Worm (Caenorhabditis elegans) whole organism, early embryonic: Measurements from ENCODE around the gene atp-5.

Source experiments
- aly-1 ChIP-seq: sonication (generic microtip); optimal IDR thresholded peaks from 2 replicates; lab custom pipeline; 2016; ENCODE audit warnings: missing genetic modification characterization, missing compliant biosample characterization
- ama-1 ChIP-seq: fragments of 150-350 bp; optimal IDR thresholded peaks from 2 replicates; lab custom pipeline; 2014
- ceh-13 ChIP-seq: fragments of 200-800 bp; sonication (Bioruptor generic); optimal IDR thresholded peaks from 2 replicates; lab custom pipeline; 2018; ENCODE audit warnings: mild to moderate bottlenecking, missing genetic modification characterization, missing compliant biosample characterization
- ceh-36 ChIP-seq: sonication (generic microtip); optimal IDR thresholded peaks from 2 replicates; lab custom pipeline; 2016; ENCODE audit warnings: missing genetic modification characterization, inconsistent platforms, missing compliant biosample characterization
- flt-1 ChIP-seq: fragments of 200-800 bp; sonication (Bioruptor generic); IDR thresholded peaks from 2 replicates; pipeline ENCODE4 v1.3.6; 2022; ENCODE audit warnings: missing genetic modification characterization, missing compliant biosample characterization
- tbx-37 ChIP-seq: fragments of 200-800 bp; sonication (Bioruptor generic); conservative IDR thresholded peaks from 2 replicates; pipeline ENCODE4 v1.3.6; 2022; ENCODE audit warnings: missing genetic modification reagents, missing genetic modification characterization, missing compliant biosample characterization

DNA sequence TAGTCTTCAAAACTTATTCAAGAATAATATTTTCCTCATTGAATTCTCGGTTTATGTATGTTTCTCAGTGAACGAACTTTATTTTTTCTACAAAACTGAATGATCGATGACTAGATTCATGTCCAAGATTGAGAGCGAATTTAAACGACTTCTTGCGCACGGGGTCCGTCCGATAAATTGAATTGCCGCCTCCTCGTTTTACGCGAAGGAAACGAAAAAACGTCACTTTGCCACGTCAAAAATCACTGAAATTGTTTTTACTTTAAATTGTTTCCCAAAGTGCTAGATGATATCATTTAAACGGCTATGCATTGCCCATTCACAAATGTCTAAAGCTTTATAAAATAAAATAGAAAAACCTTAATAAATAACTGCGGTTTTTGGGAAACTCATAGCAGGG, 44.1 kb upstream of the atp-5 start:
- TF ChIP-seq flt-1 (no peak), tbx-37 (GFP tag; lab: Robert Waterston, UW) (no peak), ceh-36 (tag; lab: Kevin White, UChicago) (no peak), ceh-13 (GFP tag; lab: Kevin White, UChicago) (no peak), ama-1 (lab: Kevin White, UChicago) (no peak), aly-1 (tag; lab: Kevin White, UChicago) (no peak)
